Fruit fly (Drosophila melanogaster) whole organism, prepupa: ENCODE measurements around the gene Rh4.

ENCODE experiments used
- Blimp-1 ChIP-seq: fragments of 200-800 bp; sonication (Bioruptor generic); optimal IDR thresholded peaks from 3 replicates; lab custom pipeline; 2017; ENCODE audit warnings: missing biosample characterization, missing genetic modification characterization, mild to moderate bottlenecking, moderate library complexity, missing genetic modification reagents
- CG10669 ChIP-seq: fragments of 200-800 bp; sonication (Bioruptor generic); optimal IDR thresholded peaks from 3 replicates; lab custom pipeline; 2018; ENCODE audit warnings: missing biosample characterization, mild to moderate bottlenecking, missing genetic modification characterization, moderate library complexity
- CG11294 ChIP-seq: fragments of 200-800 bp; sonication (Bioruptor generic); IDR thresholded peaks from 2 replicates; pipeline ENCODE4 v1.3.6; 2022; ENCODE audit warnings: missing biosample characterization, missing genetic modification characterization
- CG11762 ChIP-seq: fragments of 200-800 bp; sonication (Bioruptor generic); optimal IDR thresholded peaks from 3 replicates; lab custom pipeline; 2016; ENCODE audit warnings: missing biosample characterization, missing genetic modification characterization; ENCODE audit not compliant: insufficient read depth
- CG11902 ChIP-seq: fragments of 200-800 bp; sonication (Bioruptor generic); optimal IDR thresholded peaks from 3 replicates; lab custom pipeline; 2016; ENCODE audit warnings: missing biosample characterization, missing genetic modification characterization
- CG15336 ChIP-seq: fragments of 200-800 bp; sonication (Bioruptor generic); IDR thresholded peaks from 2 replicates; pipeline ENCODE4 v1.3.6; 2022; ENCODE audit warnings: missing biosample characterization, missing genetic modification characterization
- CG1621 ChIP-seq: fragments of 200-800 bp; sonication (Bioruptor generic); optimal IDR thresholded peaks from 3 replicates; lab custom pipeline; 2018; ENCODE audit warnings: missing biosample characterization, mild to moderate bottlenecking, missing genetic modification characterization
- CG16779 ChIP-seq: fragments of 200-800 bp; sonication (Bioruptor generic); optimal IDR thresholded peaks from 3 replicates; lab custom pipeline; 2017; ENCODE audit warnings: missing biosample characterization, mild to moderate bottlenecking, missing genetic modification characterization
- CG3032 ChIP-seq: fragments of 200-800 bp; optimal IDR thresholded peaks from 2 replicates; lab custom pipeline; 2019; ENCODE audit warnings: missing biosample characterization, mild to moderate bottlenecking, missing genetic modification characterization, moderate library complexity
- CG31627 ChIP-seq: fragments of 200-800 bp; sonication (Bioruptor generic); optimal IDR thresholded peaks from 3 replicates; lab custom pipeline; 2016; ENCODE audit warnings: missing biosample characterization, missing genetic modification characterization
- CG3919 ChIP-seq: fragments of 200-800 bp; sonication (Bioruptor generic); optimal IDR thresholded peaks from 3 replicates; lab custom pipeline; 2016; ENCODE audit warnings: missing biosample characterization, missing genetic modification characterization
- CG4318 ChIP-seq: fragments of 200-800 bp; sonication (Bioruptor generic); optimal IDR thresholded peaks from 3 replicates; lab custom pipeline; 2017; ENCODE audit warnings: missing biosample characterization, mild to moderate bottlenecking, missing genetic modification characterization
- CG6163 ChIP-seq: fragments of 200-800 bp; sonication (Bioruptor generic); IDR thresholded peaks from 3 replicates; pipeline ENCODE4 v1.3.6; 2022; ENCODE audit warnings: missing biosample characterization, missing genetic modification characterization
- CG6276 ChIP-seq: fragments of 200-800 bp; sonication (Bioruptor generic); optimal IDR thresholded peaks from 2 replicates; lab custom pipeline; 2017; ENCODE audit warnings: missing biosample characterization, mild to moderate bottlenecking, missing genetic modification characterization
- CG6808 ChIP-seq: fragments of 200-800 bp; sonication (Bioruptor generic); optimal IDR thresholded peaks from 3 replicates; lab custom pipeline; 2017; ENCODE audit warnings: missing biosample characterization, missing genetic modification characterization, mild to moderate bottlenecking, moderate library complexity, missing genetic modification reagents
- CG6854 ChIP-seq: fragments of 200-800 bp; sonication (Bioruptor generic); optimal IDR thresholded peaks from 2 replicates; lab custom pipeline; 2017; ENCODE audit warnings: missing biosample characterization, mild to moderate bottlenecking, missing genetic modification characterization
- CG8119 ChIP-seq: fragments of 200-800 bp; sonication (Bioruptor generic); IDR thresholded peaks from 3 replicates; pipeline ENCODE4 v1.3.6; 2022; ENCODE audit warnings: missing biosample characterization, missing genetic modification characterization
- CG8319 ChIP-seq: fragments of 200-800 bp; sonication (Bioruptor generic); optimal IDR thresholded peaks from 3 replicates; lab custom pipeline; 2016; ENCODE audit warnings: missing biosample characterization, missing genetic modification characterization
- CG9139 ChIP-seq: fragments of 200-800 bp; sonication (Bioruptor generic); optimal IDR thresholded peaks from 3 replicates; lab custom pipeline; 2017; ENCODE audit warnings: missing biosample characterization, mild to moderate bottlenecking, missing genetic modification characterization
- Eip75B ChIP-seq: fragments of 200-800 bp; sonication (Bioruptor generic); optimal IDR thresholded peaks from 3 replicates; lab custom pipeline; 2016; ENCODE audit warnings: missing biosample characterization, missing genetic modification characterization
- Eip78C ChIP-seq: fragments of 200-800 bp; sonication (Bioruptor generic); peaks from one replicate; lab custom pipeline; 2016; ENCODE audit warnings: missing biosample characterization, missing genetic modification characterization
- Ets96B ChIP-seq: fragments of 200-800 bp; optimal IDR thresholded peaks from 2 replicates; lab custom pipeline; 2019; ENCODE audit warnings: missing biosample characterization, mild to moderate bottlenecking, missing genetic modification characterization, moderate library complexity
- Gug ChIP-seq: fragments of 200-800 bp; sonication (Bioruptor generic); IDR thresholded peaks from 2 replicates; pipeline ENCODE4 v1.3.6; 2022; ENCODE audit warnings: missing biosample characterization, missing genetic modification characterization
- Hr38 ChIP-seq: sonication (Bioruptor generic); optimal IDR thresholded peaks from 2 replicates; lab custom pipeline; 2016; ENCODE audit warnings: missing biosample characterization, missing genetic modification characterization
- Hr39 ChIP-seq: fragments of 200-800 bp; sonication (Bioruptor generic); optimal IDR thresholded peaks from 2 replicates; lab custom pipeline; 2016; ENCODE audit warnings: missing biosample characterization, missing genetic modification characterization
- Lpt ChIP-seq: fragments of 200-800 bp; sonication (Bioruptor generic); optimal IDR thresholded peaks from 3 replicates; lab custom pipeline; 2016; ENCODE audit warnings: missing biosample characterization, missing genetic modification characterization
- Met ChIP-seq: fragments of 200-800 bp; sonication (Bioruptor generic); optimal IDR thresholded peaks from 3 replicates; lab custom pipeline; 2016; ENCODE audit warnings: missing biosample characterization, missing genetic modification characterization
- OdsH ChIP-seq: fragments of 200-800 bp; sonication (Bioruptor generic); optimal IDR thresholded peaks from 3 replicates; lab custom pipeline; 2016; ENCODE audit warnings: missing biosample characterization, missing genetic modification characterization
- Smox ChIP-seq: fragments of 200-800 bp; sonication (Bioruptor generic); optimal IDR thresholded peaks from 3 replicates; lab custom pipeline; 2016; ENCODE audit warnings: missing biosample characterization, missing genetic modification characterization
- Sox102F ChIP-seq: fragments of 200-800 bp; sonication (Bioruptor generic); optimal IDR thresholded peaks from 2 replicates; lab custom pipeline; 2016; ENCODE audit warnings: missing biosample characterization, mild to moderate bottlenecking, missing genetic modification characterization
- Sox14 ChIP-seq: fragments of 200-800 bp; sonication (Bioruptor generic); optimal IDR thresholded peaks from 3 replicates; lab custom pipeline; 2016; ENCODE audit warnings: missing biosample characterization, missing genetic modification characterization
- Sox15 ChIP-seq: fragments of 200-800 bp; sonication (Bioruptor generic); optimal IDR thresholded peaks from 3 replicates; lab custom pipeline; 2016; ENCODE audit warnings: missing biosample characterization, missing genetic modification characterization
- achi ChIP-seq: fragments of 200-800 bp; sonication (Bioruptor generic); optimal IDR thresholded peaks from 3 replicates; lab custom pipeline; 2016; ENCODE audit warnings: missing biosample characterization, missing genetic modification characterization
- dac ChIP-seq: fragments of 200-800 bp; sonication (Bioruptor generic); optimal IDR thresholded peaks from 2 replicates; lab custom pipeline; 2017; ENCODE audit warnings: missing biosample characterization, mild to moderate bottlenecking, missing genetic modification characterization
- dsx ChIP-seq: fragments of 200-800 bp; optimal IDR thresholded peaks from 3 replicates; lab custom pipeline; 2019; ENCODE audit warnings: missing biosample characterization, mild to moderate bottlenecking, missing genetic modification characterization, moderate library complexity; ENCODE audit not compliant: poor library complexity, severe bottlenecking
- eg ChIP-seq: fragments of 200-800 bp; sonication (Bioruptor generic); IDR thresholded peaks from 3 replicates; pipeline ENCODE4 v1.3.6; 2022; ENCODE audit warnings: missing biosample characterization, missing genetic modification characterization
- esn ChIP-seq: fragments of 200-800 bp; sonication (Bioruptor generic); optimal IDR thresholded peaks from 2 replicates; lab custom pipeline; 2016; ENCODE audit warnings: missing biosample characterization, mild to moderate bottlenecking, missing genetic modification characterization, moderate library complexity
- fd59A ChIP-seq: fragments of 200-800 bp; sonication (Bioruptor generic); optimal IDR thresholded peaks from 2 replicates; lab custom pipeline; 2017; ENCODE audit warnings: missing biosample characterization, mild to moderate bottlenecking, missing genetic modification characterization, missing genetic modification reagents
- lz ChIP-seq: fragments of 200-800 bp; sonication (Bioruptor generic); optimal IDR thresholded peaks from 3 replicates; lab custom pipeline; 2016; ENCODE audit warnings: missing biosample characterization, missing genetic modification characterization
- net ChIP-seq: fragments of 200-800 bp; sonication (Bioruptor generic); optimal IDR thresholded peaks from 3 replicates; lab custom pipeline; 2016; ENCODE audit warnings: missing biosample characterization, missing genetic modification characterization
- spab ChIP-seq: fragments of 200-800 bp; sonication (Bioruptor generic); optimal IDR thresholded peaks from 2 replicates; lab custom pipeline; 2017; ENCODE audit warnings: missing biosample characterization, mild to moderate bottlenecking, missing genetic modification characterization, missing genetic modification reagents
- ss ChIP-seq, 2 experiments: fragments of 200-800 bp; sonication (Bioruptor generic); optimal IDR thresholded peaks; 2 replicates in 1 of 2; 3 replicates in 1 of 2; lab custom pipeline; 2017 to 2018; ENCODE audit warnings: mild to moderate bottlenecking in 2 of 2, missing biosample characterization in 2 of 2, missing genetic modification characterization in 2 of 2, moderate library complexity in 1 of 2
- svp ChIP-seq: fragments of 200-800 bp; sonication (Bioruptor generic); peaks from one replicate; lab custom pipeline; 2016; ENCODE audit warnings: missing biosample characterization, missing genetic modification characterization
- topi ChIP-seq: fragments of 200-800 bp; sonication (Bioruptor generic); optimal IDR thresholded peaks from 3 replicates; lab custom pipeline; 2016; ENCODE audit warnings: missing biosample characterization, missing genetic modification characterization
- vri ChIP-seq: fragments of 200-800 bp; sonication (Bioruptor generic); optimal IDR thresholded peaks from 3 replicates; lab custom pipeline; 2016; ENCODE audit warnings: missing biosample characterization, mild to moderate bottlenecking, missing genetic modification characterization

Gene Rh4

dm6 chr3L:16842952-16843351 lies 19.4 kb downstream of the Rh4 start:
- no peak for TF ChIP-seq Eip75B (GFP tag; lab: Kevin White, UChicago)
- TF ChIP-seq Sox102F (GFP tag; lab: Kevin White, UChicago), result no peak
- TF ChIP-seq achi, result no peak
- TF ChIP-seq Met (GFP tag; lab: Kevin White, UChicago), result no peak
- no peak for TF ChIP-seq esn
- TF ChIP-seq OdsH (GFP tag; lab: Kevin White, UChicago), result no peak
- no peak for TF ChIP-seq fd59A (GFP tag; lab: Kevin White, UChicago)
- no peak for TF ChIP-seq CG11762
- no peak for TF ChIP-seq Gug (GFP tag; lab: Robert Waterston, UW)
- no peak for TF ChIP-seq lz (GFP tag; lab: Kevin White, UChicago)
- no peak for TF ChIP-seq vri
- no peak for TF ChIP-seq CG4318 (GFP tag; lab: Kevin White, UChicago)
- no peak for TF ChIP-seq CG6854
- no peak for TF ChIP-seq Ets96B (tag; lab: Kevin White, UChicago)
- no peak for TF ChIP-seq topi (GFP tag; lab: Kevin White, UChicago)
- no peak for TF ChIP-seq CG3032 (tag; lab: Kevin White, UChicago)
- TF ChIP-seq svp (GFP tag; lab: Kevin White, UChicago), result no peak
- TF ChIP-seq CG11294 (GFP tag; lab: Robert Waterston, UW), result no peak

- TF ChIP-seq CG10669 (GFP tag; lab: Kevin White, UChicago), result no peak
- TF ChIP-seq Blimp-1, result no peak
- no peak for TF ChIP-seq CG6276 (GFP tag; lab: Kevin White, UChicago)
- TF ChIP-seq CG1621, result no peak
- TF ChIP-seq Lpt, result no peak
- no peak for TF ChIP-seq CG9139 (GFP tag; lab: Kevin White, UChicago)
- no peak for TF ChIP-seq CG15336 (GFP tag; lab: Robert Waterston, UW)
- TF ChIP-seq dsx (GFP tag; lab: Kevin White, UChicago), result peak; percentile 54
- no peak for TF ChIP-seq Met (GFP tag; lab: Kevin White, UChicago)
- no peak for TF ChIP-seq Hr39 (GFP tag; lab: Kevin White, UChicago)
- peak; percentile 11 for TF ChIP-seq lz (GFP tag; lab: Kevin White, UChicago)
- no peak for TF ChIP-seq Sox15 (GFP tag; lab: Kevin White, UChicago)
- no peak for TF ChIP-seq CG11902 (GFP tag; lab: Kevin White, UChicago)
- TF ChIP-seq CG6163 (GFP tag; lab: Robert Waterston, UW), result no peak
- TF ChIP-seq Eip75B (GFP tag; lab: Kevin White, UChicago), result no peak
- no peak for TF ChIP-seq CG16779 (tag; lab: Kevin White, UChicago)
- no peak for TF ChIP-seq Ets96B (tag; lab: Kevin White, UChicago)
- TF ChIP-seq CG3919 (GFP tag; lab: Kevin White, UChicago), result no peak
- TF ChIP-seq Hr38 (GFP tag; lab: Kevin White, UChicago), result no peak
- peak; percentile 19 for TF ChIP-seq CG3032 (tag; lab: Kevin White, UChicago)
- no peak for TF ChIP-seq dac
- TF ChIP-seq ss (GFP tag; optimal IDR thresholded peaks at IDR 0.05; lab: Kevin White, UChicago), result no peak
- TF ChIP-seq spab (GFP tag; lab: Kevin White, UChicago), result no peak
- no peak for TF ChIP-seq OdsH (GFP tag; lab: Kevin White, UChicago)
- no peak for TF ChIP-seq esn
- no peak for TF ChIP-seq CG31627 (GFP tag; lab: Kevin White, UChicago)
- TF ChIP-seq CG6854, result no peak
- peak; percentile 50 for TF ChIP-seq Sox14 (GFP tag; lab: Kevin White, UChicago)
- no peak for TF ChIP-seq CG8319 (GFP tag; lab: Kevin White, UChicago)
- TF ChIP-seq Eip78C (GFP tag; lab: Kevin White, UChicago), result peak; percentile 62
- no peak for TF ChIP-seq Smox (GFP tag; lab: Kevin White, UChicago)
- no peak for TF ChIP-seq net
- TF ChIP-seq eg (GFP tag; lab: Robert Waterston, UW), result no peak
- peak; percentile 99 for TF ChIP-seq CG6808 (GFP tag; lab: Kevin White, UChicago)
- no peak for TF ChIP-seq CG8119 (GFP tag; lab: Robert Waterston, UW)
- TF ChIP-seq, all 60 proteins: peak for 6
These were observed 20.2 kb downstream of the Rh4 start, which contains the start of gene TSG101 for dm6 chr3L:16842087-16842567. Gene TSG101 (plus strand): TSS chr3L:16842294.
